Fruit fly (Drosophila melanogaster): ENCODE measurements around the gene CG12483.
A peak's percentile ranks its signal among the peaks of the same experiment; 100 is the strongest.

Gene CG12483

dm6 chr3L:123784-124479 lies 25.8 kb upstream of the CG12483 start (continued):
- TF ChIP-seq CG8290 (GFP tag; optimal IDR thresholded peaks at IDR 0.05) (no peak), CG8290 (tag; optimal IDR thresholded peaks at IDR 0.05) (peak in 1 of 2 experiments; percentile 18), tgo (GFP tag; IDR thresholded peaks at IDR 0.05) (no peak), Drgx (GFP tag; IDR thresholded peaks at IDR 0.05) (no peak), pfk (GFP tag; optimal IDR thresholded peaks at IDR 0.05) (no peak), CG1602 (GFP tag; optimal IDR thresholded peaks at IDR 0.05) (no peak), cato (GFP tag; optimal IDR thresholded peaks at IDR 0.05; ENCODE audit: borderline replicate concordance) (no peak), prd (optimal IDR thresholded peaks at IDR 0.05) (no peak), prd (GFP tag; IDR thresholded peaks at IDR 0.05) (peak; percentile 45; the same call in 1 of the 3 replicates), jigr1 (GFP tag; IDR thresholded peaks at IDR 0.05) (no peak), gcm (GFP tag; optimal IDR thresholded peaks at IDR 0.05) (no peak), sens (GFP tag) (peak; percentile 41), CG11695 (GFP tag; IDR thresholded peaks at IDR 0.05) (no peak), Ada2b (GFP tag; IDR thresholded peaks at IDR 0.05) (no peak), CG12071 (GFP tag; optimal IDR thresholded peaks at IDR 0.05) (no peak), CG7786 (GFP tag; optimal IDR thresholded peaks at IDR 0.05) (no peak), crc (GFP tag; optimal IDR thresholded peaks at IDR 0.05) (no peak), CG15269 (tag; optimal IDR thresholded peaks at IDR 0.05) (no peak), chinmo (GFP tag; IDR thresholded peaks at IDR 0.05; ENCODE audit: partially characterized antibody) (0 out of 4 replicates have a peak, but pooled peaks have one; percentile 59), CG11398 (GFP tag; optimal IDR thresholded peaks at IDR 0.05) (no peak), twi (tag; optimal IDR thresholded peaks at IDR 0.05) (peak; percentile 45)

- TF ChIP-seq CG34224 (GFP tag; IDR thresholded peaks at IDR 0.05; ENCODE audit: partially characterized antibody) (no peak), CG11695 (GFP tag; IDR thresholded peaks at IDR 0.05) (no peak), CG12769 (tag; optimal IDR thresholded peaks at IDR 0.05) (peak; percentile 89), CG30431 (GFP tag; optimal IDR thresholded peaks at IDR 0.05) (no peak), sr (GFP tag; IDR thresholded peaks at IDR 0.05) (peak; percentile 11; the same call in 1 of the 3 replicates), HLH3B (GFP tag; IDR thresholded peaks at IDR 0.05) (no peak), Dbx (GFP tag; IDR thresholded peaks at IDR 0.05) (no peak), ATbp (GFP tag; optimal IDR thresholded peaks at IDR 0.05) (no peak), sug (tag; optimal IDR thresholded peaks at IDR 0.05) (peak; percentile 12), gsb-n (tag; optimal IDR thresholded peaks at IDR 0.05) (no peak), CG2116 (GFP tag; optimal IDR thresholded peaks at IDR 0.05) (no peak), CG13894 (tag; optimal IDR thresholded peaks at IDR 0.05) (peak; percentile 6), sens-2 (GFP tag; IDR thresholded peaks at IDR 0.05) (no peak), dysf (GFP tag; IDR thresholded peaks at IDR 0.05) (0 out of 3 replicates have a peak, but pooled peaks have one; percentile 18), CG7786 (GFP tag; optimal IDR thresholded peaks at IDR 0.05) (no peak), CG2199 (GFP tag; IDR thresholded peaks at IDR 0.05) (peak; percentile 67; the same call in 1 of the 3 replicates), MTF-1 (GFP tag; optimal IDR thresholded peaks at IDR 0.05; ENCODE audit: borderline replicate concordance) (peak; percentile 16), sd (tag; optimal IDR thresholded peaks at IDR 0.05) (peak; percentile 32), Med (GFP tag) (peak; percentile 70), pfk (GFP tag; optimal IDR thresholded peaks at IDR 0.05) (peak; percentile 4), Dll (GFP tag; IDR thresholded peaks at IDR 0.05; ENCODE audit: partially characterized antibody) (no peak), CG16815 (GFP tag; optimal IDR thresholded peaks at IDR 0.05) (no peak), sens (GFP tag) (peak; percentile 29), chinmo (GFP tag; IDR thresholded peaks at IDR 0.05; ENCODE audit: partially characterized antibody) (0 out of 4 replicates have a peak, but pooled peaks have one; percentile 47), crol (GFP tag; IDR thresholded peaks at IDR 0.05) (no peak), CHES-1-like (GFP tag; optimal IDR thresholded peaks at IDR 0.05) (no peak), Pdp1 (GFP tag; optimal IDR thresholded peaks at IDR 0.05) (no peak), CG15269 (tag; optimal IDR thresholded peaks at IDR 0.05) (no peak), Fer2 (tag; optimal IDR thresholded peaks at IDR 0.05) (no peak), CG8478 (optimal IDR thresholded peaks at IDR 0.05) (no peak), ci (GFP tag; IDR thresholded peaks at IDR 0.05) (0 out of 3 replicates have a peak, but pooled peaks have one; percentile 11), lbe (GFP tag; optimal IDR thresholded peaks at IDR 0.05) (no peak), kay (GFP tag; optimal IDR thresholded peaks at IDR 0.05) (no peak), slp2 (GFP tag; optimal IDR thresholded peaks at IDR 0.05) (no peak)
These were observed 21.2 kb upstream of the CG12483 start for dm6 chr3L:119390-119789.

Measured in whole organism, embryonic.